Fruit fly (Drosophila melanogaster) whole organism, embryonic: ENCODE data around the gene fusl.
A peak's percentile ranks its signal among the peaks of the same experiment; 100 is the strongest.

Experiments used
- C15 ChIP-seq: fragments of 200-800 bp; sonication (Bioruptor generic); IDR thresholded peaks from 3 replicates; pipeline ENCODE4 v1.3.6; 2022; ENCODE audit warnings: missing biosample characterization, missing genetic modification characterization
- CG10209 ChIP-seq: fragments of 200-800 bp; sonication (Bioruptor generic); optimal IDR thresholded peaks from 3 replicates; lab custom pipeline; 2017; ENCODE audit warnings: missing biosample characterization, mild to moderate bottlenecking, missing genetic modification characterization, missing genetic modification reagents
- CG10321 ChIP-seq: fragments of 200-800 bp; sonication (Bioruptor generic); IDR thresholded peaks from 2 replicates; pipeline ENCODE4 v1.3.6; 2022; ENCODE audit warnings: missing biosample characterization, missing genetic modification characterization
- CG10462 ChIP-seq: fragments of 200-800 bp; sonication (Bioruptor generic); optimal IDR thresholded peaks from 2 replicates; lab custom pipeline; 2016; ENCODE audit warnings: missing biosample characterization, missing genetic modification characterization
- CG10654 ChIP-seq: fragments of 200-800 bp; sonication (Bioruptor generic); optimal IDR thresholded peaks from 2 replicates; lab custom pipeline; 2016; ENCODE audit warnings: missing biosample characterization, missing genetic modification characterization
- CG11560 ChIP-seq: fragments of 200-800 bp; sonication (Bioruptor generic); IDR thresholded peaks from 3 replicates; pipeline ENCODE4 v1.3.6; 2022; ENCODE audit warnings: missing biosample characterization, missing genetic modification characterization
- CG13775 ChIP-seq: fragments of 200-800 bp; sonication (Bioruptor generic); optimal IDR thresholded peaks from 3 replicates; lab custom pipeline; 2017; ENCODE audit warnings: missing biosample characterization, mild to moderate bottlenecking, missing genetic modification characterization
- CG14860 ChIP-seq: fragments of 200-800 bp; sonication (Bioruptor generic); IDR thresholded peaks from 3 replicates; pipeline ENCODE4 v1.3.6; 2022; ENCODE audit warnings: missing biosample characterization, missing genetic modification characterization; ENCODE audit not compliant: partially characterized antibody
- CG15011 ChIP-seq: fragments of 200-800 bp; sonication (Bioruptor generic); optimal IDR thresholded peaks from 3 replicates; lab custom pipeline; 2018; ENCODE audit warnings: missing biosample characterization, mild to moderate bottlenecking, missing genetic modification characterization
- CG17568 ChIP-seq: fragments of 200-800 bp; sonication (Bioruptor generic); optimal IDR thresholded peaks from 2 replicates; lab custom pipeline; 2018; ENCODE audit warnings: missing biosample characterization, mild to moderate bottlenecking, missing genetic modification characterization, moderate library complexity
- CG17829 ChIP-seq: fragments of 200-800 bp; optimal IDR thresholded peaks from 2 replicates; lab custom pipeline; 2019; ENCODE audit warnings: missing biosample characterization, mild to moderate bottlenecking, missing genetic modification characterization, moderate library complexity
- CG18619 ChIP-seq: fragments of 200-800 bp; sonication (Bioruptor generic); optimal IDR thresholded peaks from 3 replicates; lab custom pipeline; 2017; ENCODE audit warnings: missing biosample characterization, mild to moderate bottlenecking, missing genetic modification characterization
- CG2202 ChIP-seq: fragments of 200-800 bp; sonication (Bioruptor generic); optimal IDR thresholded peaks from 2 replicates; lab custom pipeline; 2018; ENCODE audit warnings: missing biosample characterization, mild to moderate bottlenecking, missing genetic modification characterization
- CG32772 ChIP-seq: fragments of 200-800 bp; sonication (Bioruptor generic); IDR thresholded peaks from 2 replicates; pipeline ENCODE4 v1.3.6; 2022; ENCODE audit warnings: missing biosample characterization, missing genetic modification characterization
- CG3281 ChIP-seq: fragments of 200-800 bp; sonication (Bioruptor generic); optimal IDR thresholded peaks from 3 replicates; lab custom pipeline; 2017; ENCODE audit warnings: missing biosample characterization, mild to moderate bottlenecking, missing genetic modification characterization
- CG4360 ChIP-seq: fragments of 200-800 bp; sonication (Bioruptor generic); IDR thresholded peaks from 2 replicates; pipeline ENCODE4 v1.3.6; 2022; ENCODE audit warnings: missing biosample characterization, missing genetic modification characterization
- CG6854 ChIP-seq: fragments of 200-800 bp; sonication (Bioruptor generic); optimal IDR thresholded peaks from 3 replicates; lab custom pipeline; 2017; ENCODE audit warnings: missing biosample characterization, mild to moderate bottlenecking, missing genetic modification characterization
- CG8290 ChIP-seq, 3 experiments: fragments of 200-800 bp; sonication (Bioruptor generic); optimal IDR thresholded peaks; 2 replicates each; lab custom pipeline; 2016 to 2019; ENCODE audit warnings: missing biosample characterization in 3 of 3, missing genetic modification characterization in 3 of 3, mild to moderate bottlenecking in 2 of 3, moderate library complexity in 1 of 3
- CG9437 ChIP-seq: fragments of 200-800 bp; sonication (Bioruptor generic); optimal IDR thresholded peaks from 2 replicates; lab custom pipeline; 2018; ENCODE audit warnings: missing biosample characterization, mild to moderate bottlenecking, missing genetic modification characterization
- Dad ChIP-seq: fragments of 200-800 bp; sonication (Bioruptor generic); optimal IDR thresholded peaks from 3 replicates; lab custom pipeline; 2016; ENCODE audit warnings: missing biosample characterization, missing genetic modification characterization
- Dek ChIP-seq: fragments of 200-800 bp; sonication (Bioruptor generic); optimal IDR thresholded peaks from 3 replicates; lab custom pipeline; 2019; ENCODE audit warnings: missing biosample characterization, mild to moderate bottlenecking, missing genetic modification characterization, moderate library complexity
- Dip2 ChIP-seq: fragments of 200-800 bp; sonication (Bioruptor generic); IDR thresholded peaks from 2 replicates; pipeline ENCODE4 v1.3.6; 2022; ENCODE audit warnings: missing biosample characterization, missing genetic modification characterization
- Fer1 ChIP-seq: fragments of 200-800 bp; sonication (Bioruptor generic); optimal IDR thresholded peaks from 2 replicates; lab custom pipeline; 2017; ENCODE audit warnings: missing biosample characterization, mild to moderate bottlenecking, missing genetic modification characterization
- GATAe ChIP-seq: fragments of 200-800 bp; sonication (Bioruptor generic); conservative IDR thresholded peaks from 2 replicates; pipeline ENCODE4 v1.3.6; 2022; ENCODE audit warnings: missing biosample characterization, missing genetic modification characterization
- Gsc ChIP-seq: fragments of 200-800 bp; sonication (Bioruptor generic); IDR thresholded peaks from 2 replicates; pipeline ENCODE4 v1.3.6; 2022; ENCODE audit warnings: missing biosample characterization, missing genetic modification characterization
- H2.0 ChIP-seq: fragments of 200-800 bp; sonication (Bioruptor generic); IDR thresholded peaks from 2 replicates; pipeline ENCODE4 v1.3.6; 2022; ENCODE audit warnings: missing biosample characterization, missing genetic modification characterization
- MESR4 ChIP-seq: fragments of 200-800 bp; sonication (Bioruptor generic); optimal IDR thresholded peaks from 2 replicates; lab custom pipeline; 2018; ENCODE audit warnings: missing biosample characterization, mild to moderate bottlenecking, missing genetic modification characterization, moderate library complexity
- Myb ChIP-seq: fragments of 200-800 bp; sonication (Bioruptor generic); optimal IDR thresholded peaks from 2 replicates; lab custom pipeline; 2016; ENCODE audit warnings: missing biosample characterization, missing genetic modification characterization
- NC2β ChIP-seq: fragments of 200-800 bp; sonication (Bioruptor generic); optimal IDR thresholded peaks from 2 replicates; lab custom pipeline; 2016; ENCODE audit warnings: missing biosample characterization, missing genetic modification characterization
- NFAT ChIP-seq: fragments of 200-800 bp; sonication (Bioruptor generic); IDR thresholded peaks from 2 replicates; pipeline ENCODE4 v1.3.6; 2022; ENCODE audit warnings: missing biosample characterization, missing genetic modification characterization
- PHDP ChIP-seq: fragments of 200-800 bp; sonication (Bioruptor generic); optimal IDR thresholded peaks from 3 replicates; lab custom pipeline; 2018; ENCODE audit warnings: missing biosample characterization, mild to moderate bottlenecking, missing genetic modification characterization, moderate library complexity
- Ssrp ChIP-seq: fragments of 200-800 bp; sonication (Bioruptor generic); optimal IDR thresholded peaks from 2 replicates; lab custom pipeline; 2018; ENCODE audit warnings: missing biosample characterization, mild to moderate bottlenecking, missing genetic modification characterization, moderate library complexity
- abd-A ChIP-seq: fragments of 200-800 bp; sonication (Bioruptor generic); optimal IDR thresholded peaks from 3 replicates; lab custom pipeline; 2019; ENCODE audit warnings: missing biosample characterization, mild to moderate bottlenecking, missing genetic modification characterization, moderate library complexity
- esg ChIP-seq: fragments of 200-800 bp; sonication (Bioruptor generic); conservative IDR thresholded peaks from 2 replicates; pipeline ENCODE4 v1.3.6; 2022; ENCODE audit warnings: missing biosample characterization, missing genetic modification characterization
- eyg ChIP-seq: fragments of 200-800 bp; sonication (Bioruptor generic); optimal IDR thresholded peaks from 3 replicates; lab custom pipeline; 2016; ENCODE audit warnings: missing biosample characterization, missing genetic modification characterization
- fd64A ChIP-seq: fragments of 200-800 bp; sonication (Bioruptor generic); optimal IDR thresholded peaks from 3 replicates; lab custom pipeline; 2018; ENCODE audit warnings: missing biosample characterization, mild to moderate bottlenecking, missing genetic modification characterization
- gcm ChIP-seq: fragments of 200-800 bp; sonication (Bioruptor generic); optimal IDR thresholded peaks from 2 replicates; lab custom pipeline; 2019; ENCODE audit warnings: missing biosample characterization, mild to moderate bottlenecking, missing genetic modification characterization, moderate library complexity
- h ChIP-seq: fragments of >200 bp; optimal IDR thresholded peaks from 2 replicates; lab custom pipeline; 2017
- hkb ChIP-seq, 2 experiments: fragments of 200-800 bp in 1 of 2; fragments of >200 bp in 1 of 2; sonication (Bioruptor generic) in 1 of 2; IDR thresholded peaks in 1 of 2; optimal IDR thresholded peaks in 1 of 2; 2 replicates each; pipeline versions ENCODE4 v1.3.6 to Lab custom; 2017 to 2022; ENCODE audit warnings: missing biosample characterization in 1 of 2, missing genetic modification characterization in 1 of 2
- ind ChIP-seq: fragments of 200-800 bp; sonication (Bioruptor generic); optimal IDR thresholded peaks from 3 replicates; lab custom pipeline; 2016; ENCODE audit warnings: missing biosample characterization, missing genetic modification characterization
- lov ChIP-seq, 2 experiments: fragments of 200-800 bp in 1 of 2; fragments of >200 bp in 1 of 2; sonication (Bioruptor generic) in 1 of 2; IDR thresholded peaks in 1 of 2; optimal IDR thresholded peaks in 1 of 2; 2 replicates in 1 of 2; 3 replicates in 1 of 2; pipeline versions ENCODE4 v1.3.6 to Lab custom; 2017 to 2022; ENCODE audit warnings: missing biosample characterization in 1 of 2, missing genetic modification characterization in 1 of 2
- mld ChIP-seq: fragments of 200-800 bp; sonication (Bioruptor generic); IDR thresholded peaks from 3 replicates; pipeline ENCODE4 v1.3.6; 2022; ENCODE audit warnings: missing biosample characterization, missing genetic modification characterization; ENCODE audit not compliant: partially characterized antibody
- pho ChIP-seq: fragments of 200-800 bp; sonication (Bioruptor generic); optimal IDR thresholded peaks from 2 replicates; lab custom pipeline; 2016; ENCODE audit warnings: missing biosample characterization, missing genetic modification characterization
- salm ChIP-seq: fragments of 200-800 bp; sonication (Bioruptor generic); optimal IDR thresholded peaks from 2 replicates; lab custom pipeline; 2018; ENCODE audit warnings: missing biosample characterization, mild to moderate bottlenecking, missing genetic modification characterization
- shn ChIP-seq: fragments of 200-800 bp; sonication (Bioruptor generic); optimal IDR thresholded peaks from 3 replicates; lab custom pipeline; 2016; ENCODE audit warnings: missing biosample characterization, missing genetic modification characterization
- tin ChIP-seq: fragments of 200-800 bp; sonication (Bioruptor generic); optimal IDR thresholded peaks from 3 replicates; lab custom pipeline; 2016; ENCODE audit warnings: missing biosample characterization, missing genetic modification characterization
- unc-4 ChIP-seq: fragments of 200-800 bp; sonication (Bioruptor generic); IDR thresholded peaks from 2 replicates; pipeline ENCODE4 v1.3.6; 2022; ENCODE audit warnings: missing biosample characterization, missing genetic modification characterization; ENCODE audit not compliant: partially characterized antibody
- vvl ChIP-seq: fragments of 200-800 bp; sonication (Bioruptor generic); IDR thresholded peaks from 2 replicates; pipeline ENCODE4 v1.3.6; 2022; ENCODE audit warnings: missing biosample characterization, missing genetic modification characterization

Gene fusl

DNA sequence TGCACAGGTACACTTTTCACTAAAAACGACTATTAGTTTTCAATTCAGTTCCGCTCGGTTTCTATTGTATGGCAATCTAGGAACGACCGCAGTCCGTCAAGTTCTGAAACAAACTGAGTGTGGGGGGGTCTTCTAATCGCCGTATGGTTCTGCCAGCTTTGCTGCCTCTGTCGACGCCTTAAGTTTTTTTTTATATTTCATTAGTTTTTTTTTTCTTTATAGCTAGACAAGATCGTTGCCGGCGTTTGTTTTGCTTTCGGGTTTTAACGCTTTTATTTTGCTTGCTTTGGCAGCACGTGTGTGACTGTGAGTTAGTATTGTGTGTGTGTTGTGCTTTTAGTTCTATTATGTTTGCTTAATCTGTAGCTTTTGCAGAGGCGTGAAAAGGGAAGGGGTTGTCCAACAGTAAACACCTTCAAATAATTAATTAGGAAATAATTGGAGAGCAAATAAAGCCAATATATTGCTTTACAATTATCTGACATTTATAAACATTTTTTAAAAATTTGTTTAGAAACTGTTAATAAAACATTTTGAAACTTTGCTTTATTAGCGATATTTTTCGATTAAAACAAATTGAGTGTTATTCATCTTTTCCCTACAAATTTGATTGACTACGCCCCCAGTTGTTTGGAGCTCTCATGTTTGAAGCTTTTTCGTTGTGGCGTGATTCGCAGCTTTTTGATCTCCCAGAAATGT, 4.4 kb upstream of the fusl start, which contains the start of gene Acsf2 (continued):
- TF ChIP-seq gcm (GFP tag; lab: Kevin White, UChicago) (peak; percentile 72), CG17568 (peak; percentile 86), C15 (GFP tag; lab: Robert Waterston, UW) (peak; percentile 92), lov (optimal IDR thresholded peaks at IDR 0.05; lab: Kevin White, UChicago) (no peak), lov (GFP tag; IDR thresholded peaks at IDR 0.05; lab: Robert Waterston, UW) (no peak), CG32772 (peak; percentile 90), mld (GFP tag; lab: Robert Waterston, UW) (no peak), CG10654 (peak; percentile 88), NFAT (peak; percentile 98), CG4360 (no peak), CG3281 (GFP tag; lab: Kevin White, UChicago) (peak; percentile 99), CG8290 (GFP tag; optimal IDR thresholded peaks at IDR 0.05; lab: Kevin White, UChicago) (no peak), CG8290 (tag; optimal IDR thresholded peaks at IDR 0.05; lab: Kevin White, UChicago) (peak in 1 of 2 experiments; percentile 87), CG2202 (tag; lab: Kevin White, UChicago) (no peak), Dip2 (GFP tag; lab: Robert Waterston, UW) (peak; percentile 62; the same call in 1 of the 2 replicates), CG13775 (GFP tag; lab: Kevin White, UChicago) (peak; percentile 95), salm (tag; lab: Kevin White, UChicago) (peak; percentile 85), Dek (peak; percentile 98), CG10209 (peak; percentile 96), H2.0 (peak; percentile 88), CG10462 (GFP tag; lab: Kevin White, UChicago) (peak; percentile 72), Fer1 (GFP tag; lab: Kevin White, UChicago) (peak; percentile 98), Myb (peak; percentile 86), ind (peak; percentile 98), CG17829 (tag; lab: Kevin White, UChicago) (peak; percentile 89), CG15011 (GFP tag; lab: Kevin White, UChicago) (peak; percentile 98), Gsc (GFP tag; lab: Robert Waterston, UW) (peak; percentile 57), unc-4 (no peak), Dad (GFP tag; lab: Kevin White, UChicago) (peak; percentile 92), CG6854 (peak; percentile 94), shn (peak; percentile 94), vvl (GFP tag; lab: Robert Waterston, UW) (peak; percentile 93), esg (GFP tag; lab: Robert Waterston, UW) (peak; percentile 93), MESR4 (GFP tag; lab: Kevin White, UChicago) (peak; percentile 14), h (lab: Kevin White, UChicago) (no peak), CG10321 (GFP tag; lab: Robert Waterston, UW) (peak; percentile 71), CG11560 (tag; lab: Robert Waterston, UW) (peak; percentile 91), eyg (GFP tag; lab: Kevin White, UChicago) (peak; percentile 90), CG14860 (GFP tag; lab: Robert Waterston, UW) (no peak), abd-A (tag; lab: Kevin White, UChicago) (peak; percentile 91), tin (peak; percentile 85), CG9437 (GFP tag; lab: Kevin White, UChicago) (peak; percentile 88), fd64A (GFP tag; lab: Kevin White, UChicago) (no peak), PHDP (tag; lab: Kevin White, UChicago) (peak; percentile 98), hkb (optimal IDR thresholded peaks at IDR 0.05; lab: Kevin White, UChicago) (no peak), hkb (GFP tag; IDR thresholded peaks at IDR 0.05; lab: Robert Waterston, UW) (peak; percentile 93), Ssrp (tag; lab: Kevin White, UChicago) (peak; percentile 74), pho (GFP tag; lab: Kevin White, UChicago) (peak; percentile 99), NC2β (GFP tag; lab: Kevin White, UChicago) (peak; percentile 75), GATAe (peak; percentile 93), CG18619 (peak; percentile 96)
